Fruit fly (Drosophila melanogaster): ENCODE data around the gene ntc.
A peak's percentile ranks its signal among the peaks of the same experiment; 100 is the strongest.

ntc gene

DNA sequence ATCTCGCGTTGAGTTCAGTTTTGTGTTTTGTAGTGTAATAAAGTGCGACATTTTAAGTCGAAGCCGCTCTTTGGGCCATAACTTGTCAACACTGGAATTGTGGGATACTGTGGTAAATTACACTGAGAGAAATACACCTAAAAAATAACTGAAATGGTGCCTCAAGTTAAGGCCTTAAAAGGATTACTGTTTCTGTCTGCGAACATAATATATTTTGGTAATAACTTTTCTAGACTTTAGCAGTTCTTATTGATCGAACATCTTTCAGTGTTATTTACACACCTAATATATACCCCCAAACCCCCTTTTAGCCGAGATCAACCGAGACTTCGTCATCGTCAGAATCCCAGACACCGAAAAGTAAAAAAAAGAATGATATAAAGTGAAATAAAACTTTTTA lies 45.6 kb upstream of the ntc start (continued):
- peak; percentile 30; the same call in 1 of the 2 replicates for TF ChIP-seq HLH3B (GFP tag; IDR thresholded peaks at IDR 0.05)
- peak; percentile 9 for TF ChIP-seq CG17385 (GFP tag; optimal IDR thresholded peaks at IDR 0.05)
- TF ChIP-seq bcd (GFP tag; optimal IDR thresholded peaks at IDR 0.05) = peak; percentile 21
- no peak for TF ChIP-seq CG3847 (GFP tag; IDR thresholded peaks at IDR 0.05)
- no peak for TF ChIP-seq CG13123 (GFP tag; optimal IDR thresholded peaks at IDR 0.05)
- TF ChIP-seq Blimp-1 (GFP tag; optimal IDR thresholded peaks at IDR 0.05) = peak; percentile 62
- TF ChIP-seq CG7556 (GFP tag; optimal IDR thresholded peaks at IDR 0.05) = no peak
- TF ChIP-seq Sry-δ (GFP tag; optimal IDR thresholded peaks at IDR 0.05) = no peak
- TF ChIP-seq dan (GFP tag; IDR thresholded peaks at IDR 0.05) = no peak
- TF ChIP-seq bsh (GFP tag; optimal IDR thresholded peaks at IDR 0.05) = peak in 1 of 2 experiments; percentile 76
- no peak for TF ChIP-seq wdn (GFP tag; IDR thresholded peaks at IDR 0.05)
- TF ChIP-seq ssp (GFP tag; IDR thresholded peaks at IDR 0.05) = peak; percentile 39
- TF ChIP-seq CG17829 (tag; optimal IDR thresholded peaks at IDR 0.05) = peak; percentile 44
- TF ChIP-seq CG34422 (GFP tag; IDR thresholded peaks at IDR 0.05) = no peak
- TF ChIP-seq cato (GFP tag; optimal IDR thresholded peaks at IDR 0.05; ENCODE audit: borderline replicate concordance) = no peak
- TF ChIP-seq Atf-2 (GFP tag; optimal IDR thresholded peaks at IDR 0.05) = peak; percentile 0
- TF ChIP-seq luna (GFP tag; optimal IDR thresholded peaks at IDR 0.05) = no peak
- TF ChIP-seq CG4404 (GFP tag; IDR thresholded peaks at IDR 0.05) = no peak
- TF ChIP-seq CG43689 (GFP tag; IDR thresholded peaks at IDR 0.05) = no peak
- no peak for TF ChIP-seq CG4282 (GFP tag; optimal IDR thresholded peaks at IDR 0.05)
- TF ChIP-seq Hsf (GFP tag; optimal IDR thresholded peaks at IDR 0.05) = peak; percentile 12
- TF ChIP-seq ara (GFP tag; IDR thresholded peaks at IDR 0.05) = peak; percentile 64; the same call in 1 of the 2 replicates
- peak; percentile 48 for TF ChIP-seq CG10267 (tag; optimal IDR thresholded peaks at IDR 0.05)
- TF ChIP-seq al (GFP tag; IDR thresholded peaks at IDR 0.05) = no peak
- TF ChIP-seq D19A (tag; optimal IDR thresholded peaks at IDR 0.05) = peak; percentile 42
- peak; percentile 42 for TF ChIP-seq az2 (GFP tag; optimal IDR thresholded peaks at IDR 0.05)
- peak; percentile 57 for TF ChIP-seq Sox102F (GFP tag; optimal IDR thresholded peaks at IDR 0.05)
- TF ChIP-seq CG12236 (GFP tag; optimal IDR thresholded peaks at IDR 0.05) = no peak
- no peak for TF ChIP-seq H2.0 (GFP tag; IDR thresholded peaks at IDR 0.05)
- TF ChIP-seq tgo (GFP tag; IDR thresholded peaks at IDR 0.05) = no peak
- peak; percentile 52 for TF ChIP-seq CG31441 (GFP tag; IDR thresholded peaks at IDR 0.05)
- TF ChIP-seq CG12391 (tag; optimal IDR thresholded peaks at IDR 0.05) = peak; percentile 55
- no peak for TF ChIP-seq tx (GFP tag; optimal IDR thresholded peaks at IDR 0.05)
- peak; percentile 32 for TF ChIP-seq fd96Cb (tag; optimal IDR thresholded peaks at IDR 0.05)
- no peak for TF ChIP-seq Hey (tag; optimal IDR thresholded peaks at IDR 0.05)
- peak; percentile 22 for TF ChIP-seq Hr3 (GFP tag; optimal IDR thresholded peaks at IDR 0.05)
- peak in 1 of 2 experiments; percentile 45 for TF ChIP-seq chif (GFP tag; optimal IDR thresholded peaks at IDR 0.05)
- TF ChIP-seq stc (GFP tag; IDR thresholded peaks at IDR 0.05) = no peak
- TF ChIP-seq CG32532 (GFP tag; IDR thresholded peaks at IDR 0.05) = peak; percentile 28; the same call in 1 of the 2 replicates
- TF ChIP-seq CHES-1-like (GFP tag; optimal IDR thresholded peaks at IDR 0.05) = peak; percentile 7
- TF ChIP-seq eve (GFP tag; optimal IDR thresholded peaks at IDR 0.05) = peak in 1 of 2 experiments; percentile 80
- TF ChIP-seq CG17361 (GFP tag; IDR thresholded peaks at IDR 0.05) = peak; percentile 48; the same call in 1 of the 3 replicates
- TF ChIP-seq pnt (GFP tag; optimal IDR thresholded peaks at IDR 0.05) = peak; percentile 20
- TF ChIP-seq Chrac-16 (GFP tag; optimal IDR thresholded peaks at IDR 0.05) = peak; percentile 4
- TF ChIP-seq CG17328 (GFP tag; IDR thresholded peaks at IDR 0.05) = peak; percentile 61; the same call in 1 of the 2 replicates
- peak; percentile 4 for TF ChIP-seq jing (GFP tag; optimal IDR thresholded peaks at IDR 0.05)
- peak; percentile 10 for TF ChIP-seq Bdp1 (GFP tag; optimal IDR thresholded peaks at IDR 0.05)
- no peak for TF ChIP-seq gcm2 (GFP tag; optimal IDR thresholded peaks at IDR 0.05)
- TF ChIP-seq jumu (GFP tag; optimal IDR thresholded peaks at IDR 0.05) = peak; percentile 11
- TF ChIP-seq mam (GFP tag; optimal IDR thresholded peaks at IDR 0.05) = peak; percentile 22
- TF ChIP-seq Gsc (GFP tag; IDR thresholded peaks at IDR 0.05) = no peak
- no peak for TF ChIP-seq CG31365 (tag; optimal IDR thresholded peaks at IDR 0.05)
